Fruit fly (Drosophila melanogaster) S2 (cell line): ENCODE data around the gene Osi24.

Experiments
- CG8478 ChIP-seq: fragments of >200 bp; optimal IDR thresholded peaks from 2 replicates; lab custom pipeline; 2018
- CTCF ChIP-seq, 2 experiments: fragments of >200 bp; optimal IDR thresholded peaks; 2 replicates each; lab custom pipeline; 2018

DNA sequence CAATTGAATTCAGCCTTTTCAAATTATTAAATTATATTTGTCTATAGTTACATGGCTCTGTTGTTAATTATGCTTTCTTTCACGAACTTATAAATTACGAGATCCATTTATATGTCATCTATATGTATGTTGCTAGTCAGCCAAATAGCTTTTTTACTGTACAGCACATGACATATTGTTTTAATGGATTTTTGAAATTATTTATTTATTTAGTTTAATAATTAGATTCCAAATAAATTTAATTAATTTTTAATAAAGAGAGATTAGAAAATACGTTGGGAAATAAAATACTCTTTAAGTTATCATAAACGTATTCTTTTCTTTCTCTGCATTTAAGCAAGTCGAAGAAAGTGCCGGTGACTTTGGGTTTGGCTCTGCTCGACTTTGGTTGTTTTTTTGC, 42.7 kb downstream of the Osi24 start:
- no peak for TF ChIP-seq CG8478
- no peak for TF ChIP-seq CTCF (optimal IDR thresholded peaks at IDR 0.05; lab: Kevin White, UChicago)
